Worm (Caenorhabditis elegans) whole organism, midembryonic: ENCODE data around the gene M04G7.5.
A peak's percentile ranks its signal among the peaks of the same experiment; 100 is the strongest.

Experiments used
- T22C8.4 ChIP-seq: fragments of 200-800 bp; sonication (Bioruptor generic); IDR thresholded peaks from 2 replicates; pipeline ENCODE4 v1.3.6; 2022; ENCODE audit warnings: missing genetic modification characterization, missing compliant biosample characterization
- cog-1 ChIP-seq: sonication (generic microtip); optimal IDR thresholded peaks from 2 replicates; lab custom pipeline; 2016; ENCODE audit warnings: missing genetic modification characterization, missing compliant biosample characterization
- flt-1 ChIP-seq: fragments of 200-800 bp; sonication (Bioruptor generic); IDR thresholded peaks from 2 replicates; pipeline ENCODE4 v1.3.6; 2022; ENCODE audit warnings: missing genetic modification characterization, missing compliant biosample characterization
- klf-2 ChIP-seq: fragments of 200-800 bp; sonication (Bioruptor generic); conservative IDR thresholded peaks from 2 replicates; pipeline ENCODE4 v1.3.6; 2022; ENCODE audit warnings: missing genetic modification reagents, missing genetic modification characterization, missing compliant biosample characterization
- med-1 ChIP-seq: sonication (generic microtip); optimal IDR thresholded peaks from 2 replicates; lab custom pipeline; 2017; ENCODE audit warnings: missing genetic modification characterization, mild to moderate bottlenecking, missing compliant biosample characterization, antibody characterized with exemption, missing genetic modification reagents; ENCODE audit not compliant: insufficient read depth
- ref-1 ChIP-seq: fragments of 200-800 bp; sonication (Bioruptor generic); conservative IDR thresholded peaks from 2 replicates; pipeline ENCODE4 v1.3.6; 2022; ENCODE audit warnings: missing genetic modification reagents, missing genetic modification characterization, missing compliant biosample characterization
- tab-1 ChIP-seq: fragments of 200-800 bp; sonication (Bioruptor generic); IDR thresholded peaks from 2 replicates; pipeline ENCODE4 v1.3.6; 2022; ENCODE audit warnings: missing genetic modification characterization, missing compliant biosample characterization
- ztf-23 ChIP-seq: fragments of 200-800 bp; sonication (Bioruptor generic); IDR thresholded peaks from 2 replicates; pipeline ENCODE4 v1.3.6; 2022; ENCODE audit warnings: missing genetic modification reagents, missing genetic modification characterization, missing compliant biosample characterization
- ztf-29 ChIP-seq: fragments of 200-800 bp; sonication (Bioruptor generic); IDR thresholded peaks from 2 replicates; pipeline ENCODE4 v1.3.6; 2022; ENCODE audit warnings: missing genetic modification reagents, missing genetic modification characterization, missing compliant biosample characterization

The M04G7.5 gene

DNA sequence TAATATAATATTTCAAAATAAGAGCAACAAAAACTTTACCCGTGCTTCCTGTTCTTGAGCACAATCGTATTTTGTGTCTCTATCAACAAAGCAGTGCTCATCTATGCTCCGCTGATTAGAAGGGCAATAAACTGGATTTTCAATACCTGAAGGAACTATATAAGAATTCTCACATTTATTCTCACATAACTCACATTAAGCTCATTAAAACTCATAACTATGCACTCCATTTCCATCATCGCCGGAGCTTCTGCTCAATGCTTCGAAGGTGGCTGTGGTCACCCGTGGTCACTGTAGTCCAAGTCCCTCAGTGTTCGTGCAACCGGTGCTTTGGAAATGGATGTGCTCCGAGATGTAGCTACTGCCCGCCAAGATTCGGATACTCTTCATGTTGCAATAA is at the start of gene M04G7.5, which contains the start of gene Y66H1A.8:
M04G7.5 (plus strand) TSS at position 258 of the 400 bp plus-strand sequence.
Y66H1A.8 (minus strand) TSS at position 101 of the 400 bp plus-strand sequence.
- TF ChIP-seq ref-1 (no peak), T22C8.4 (no peak), tab-1 (no peak), flt-1 (GFP tag; lab: Robert Waterston, UW) (no peak), med-1 (GFP tag; lab: Kevin White, UChicago) (no peak), ztf-29 (GFP tag; lab: Robert Waterston, UW) (no peak), cog-1 (tag; lab: Kevin White, UChicago) (no peak), klf-2 (no peak), ztf-23 (GFP tag; lab: Robert Waterston, UW) (no peak)

DNA sequence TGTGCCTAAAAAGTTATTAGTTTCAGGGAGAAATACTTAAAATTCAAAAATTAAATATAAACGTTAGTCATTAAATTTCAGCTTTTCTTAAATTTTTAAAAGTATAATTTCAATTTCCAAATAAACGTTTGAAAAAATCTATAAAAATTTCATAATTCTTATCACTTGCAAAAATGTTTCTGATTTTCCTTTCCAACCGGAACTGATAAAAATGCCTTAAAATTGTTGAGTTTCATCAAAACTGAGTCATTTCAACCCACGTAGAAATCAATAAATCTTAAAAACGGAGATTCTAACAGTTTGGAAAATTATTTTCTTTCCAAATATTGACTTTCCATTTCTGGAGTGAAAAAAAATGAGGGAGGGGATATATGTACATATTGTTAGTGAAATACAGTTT is 46.0 kb upstream of the M04G7.5 start:
- TF ChIP-seq tab-1 (no peak), ztf-23 (GFP tag; lab: Robert Waterston, UW) (no peak), klf-2 (no peak), flt-1 (GFP tag; lab: Robert Waterston, UW) (no peak), ztf-29 (GFP tag; lab: Robert Waterston, UW) (no peak), med-1 (GFP tag; lab: Kevin White, UChicago) (no peak), cog-1 (tag; lab: Kevin White, UChicago) (no peak), ref-1 (no peak), T22C8.4 (no peak)

DNA sequence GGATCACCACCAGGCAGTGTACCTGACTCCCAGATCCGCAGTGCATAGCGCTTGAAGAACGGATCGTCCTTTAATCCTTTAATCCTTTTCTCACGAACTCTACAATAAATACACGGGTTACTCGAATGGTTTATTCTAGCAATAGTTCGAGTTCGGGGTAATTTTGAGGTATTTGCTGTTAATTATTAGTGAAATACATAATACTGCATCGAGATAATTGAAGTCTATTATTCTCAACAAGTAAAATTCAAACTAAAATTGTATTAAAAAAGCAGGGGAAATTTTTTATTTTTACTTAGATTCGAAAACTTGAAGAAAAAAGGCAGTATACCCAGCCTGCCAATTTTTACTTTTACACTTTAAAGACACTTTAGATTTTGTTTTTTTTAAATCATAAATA is 44.9 kb upstream of the M04G7.5 start, which contains the start of gene kgb-1:
kgb-1 (minus strand) TSS at position 101 of the 400 bp plus-strand sequence.
- TF ChIP-seq flt-1 (GFP tag; lab: Robert Waterston, UW) (no peak), cog-1 (tag; lab: Kevin White, UChicago) (no peak), T22C8.4 (no peak), ztf-23 (GFP tag; lab: Robert Waterston, UW) (no peak), med-1 (GFP tag; lab: Kevin White, UChicago) (no peak), tab-1 (no peak), ztf-29 (GFP tag; lab: Robert Waterston, UW) (no peak), klf-2 (no peak), ref-1 (no peak)

DNA sequence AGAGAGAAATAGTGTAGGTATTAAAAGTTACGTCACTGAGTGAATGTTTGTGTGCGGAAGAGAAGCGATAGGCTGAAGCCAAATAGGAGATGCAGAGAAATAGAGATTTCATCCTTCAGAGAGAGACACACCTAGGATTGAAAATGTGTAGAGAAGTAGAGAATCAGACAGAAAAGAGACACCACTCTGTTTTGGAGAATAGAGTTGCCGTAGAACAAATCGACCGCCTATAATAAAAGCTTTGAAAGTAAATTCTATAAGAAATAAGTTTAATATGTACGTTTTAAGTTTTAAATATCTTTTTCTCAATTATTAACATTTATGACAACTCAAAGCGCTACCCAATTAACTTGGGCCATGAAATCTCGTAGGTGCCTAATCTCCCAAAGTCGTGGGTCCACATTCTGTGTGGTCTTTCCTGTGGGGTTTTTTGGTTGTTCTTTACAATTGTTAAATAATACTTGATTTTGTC is 44.4 kb upstream of the M04G7.5 start, which contains the start of gene T07A9.12:
T07A9.12 (plus strand) TSS at position 448 of the 472 bp plus-strand sequence.
- TF ChIP-seq ref-1 (no peak), ztf-29 (GFP tag; lab: Robert Waterston, UW) (peak; percentile 54; the same call in 1 of the 2 replicates), cog-1 (tag; lab: Kevin White, UChicago) (peak; percentile 77), med-1 (GFP tag; lab: Kevin White, UChicago) (no peak), flt-1 (GFP tag; lab: Robert Waterston, UW) (0 out of 2 replicates have a peak, but pooled peaks have one; percentile 39)

DNA sequence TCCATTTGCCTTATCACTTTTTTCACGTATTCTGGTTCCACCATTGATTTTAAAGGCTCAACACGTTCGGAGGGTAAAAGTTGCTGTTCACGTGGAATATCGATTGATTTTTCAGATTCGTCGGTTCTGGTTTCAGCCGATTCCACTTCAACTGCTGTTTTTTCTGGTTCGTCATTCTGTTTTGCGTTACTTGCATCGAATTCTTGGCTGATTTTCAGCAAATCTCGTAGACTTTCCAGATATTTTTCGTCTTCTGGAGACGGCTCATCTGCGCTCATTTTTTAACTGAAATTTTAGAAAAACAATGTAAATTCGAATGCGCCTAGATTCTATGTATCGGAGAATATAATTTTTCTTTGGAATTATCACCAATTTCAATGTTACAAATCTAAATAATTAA is 35.2 kb upstream of the M04G7.5 start, which contains the start of gene eri-1:
eri-1 (minus strand) TSS at position 285 of the 400 bp plus-strand sequence.
- TF ChIP-seq ztf-23 (GFP tag; lab: Robert Waterston, UW) (no peak), klf-2 (no peak), T22C8.4 (peak; percentile 46; the same call in 1 of the 2 replicates), cog-1 (tag; lab: Kevin White, UChicago) (no peak)

DNA sequence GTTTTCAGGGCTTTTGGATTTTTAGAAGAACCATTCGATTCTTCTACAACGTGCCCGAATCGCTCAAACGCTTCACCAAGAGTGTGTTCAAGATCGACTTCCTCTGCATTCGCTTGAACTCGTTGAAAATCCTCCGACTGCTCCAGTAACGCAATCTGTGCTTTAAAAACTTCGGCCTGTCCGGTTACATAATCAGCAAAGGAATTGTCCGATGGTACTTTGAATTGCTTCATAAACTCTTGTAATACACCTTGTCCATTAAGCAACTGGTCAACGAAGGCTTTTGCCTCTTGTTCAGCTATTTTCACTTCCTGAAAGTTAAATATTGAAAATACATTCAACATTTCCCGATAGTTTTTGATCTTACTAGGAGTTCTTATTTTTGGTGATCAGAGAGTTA is 34.2 kb upstream of the M04G7.5 start:
- TF ChIP-seq T22C8.4 (no peak), ztf-23 (GFP tag; lab: Robert Waterston, UW) (no peak), ztf-29 (GFP tag; lab: Robert Waterston, UW) (no peak), med-1 (GFP tag; lab: Kevin White, UChicago) (no peak), ref-1 (no peak), flt-1 (GFP tag; lab: Robert Waterston, UW) (no peak), klf-2 (no peak), tab-1 (no peak), cog-1 (tag; lab: Kevin White, UChicago) (no peak)

DNA sequence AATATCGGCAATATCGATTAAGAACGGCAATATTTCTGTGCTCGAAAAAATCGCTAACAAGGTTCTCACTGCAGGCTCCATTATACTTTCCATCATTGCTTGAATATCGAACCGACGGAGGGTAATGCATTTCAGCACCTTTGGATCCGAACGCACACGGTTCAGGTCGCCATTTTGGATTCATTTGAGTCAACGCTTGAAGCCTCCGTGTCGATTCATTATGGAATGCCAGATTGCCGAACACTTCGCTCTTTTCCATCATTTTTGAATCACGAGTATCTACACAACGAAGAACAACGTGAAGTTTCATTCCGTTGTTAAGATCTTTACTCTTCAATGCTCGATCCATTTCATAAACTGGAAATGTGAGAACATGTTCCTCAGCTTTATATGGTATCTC is 32.8 kb upstream of the M04G7.5 start:
- no peak for TF ChIP-seq flt-1 (GFP tag; lab: Robert Waterston, UW)
- TF ChIP-seq ref-1 = no peak
- TF ChIP-seq cog-1 (tag; lab: Kevin White, UChicago) = no peak
- TF ChIP-seq T22C8.4 = no peak
- no peak for TF ChIP-seq klf-2
- no peak for TF ChIP-seq ztf-23 (GFP tag; lab: Robert Waterston, UW)
- no peak for TF ChIP-seq med-1 (GFP tag; lab: Kevin White, UChicago)
- no peak for TF ChIP-seq tab-1
- TF ChIP-seq ztf-29 (GFP tag; lab: Robert Waterston, UW) = no peak

DNA sequence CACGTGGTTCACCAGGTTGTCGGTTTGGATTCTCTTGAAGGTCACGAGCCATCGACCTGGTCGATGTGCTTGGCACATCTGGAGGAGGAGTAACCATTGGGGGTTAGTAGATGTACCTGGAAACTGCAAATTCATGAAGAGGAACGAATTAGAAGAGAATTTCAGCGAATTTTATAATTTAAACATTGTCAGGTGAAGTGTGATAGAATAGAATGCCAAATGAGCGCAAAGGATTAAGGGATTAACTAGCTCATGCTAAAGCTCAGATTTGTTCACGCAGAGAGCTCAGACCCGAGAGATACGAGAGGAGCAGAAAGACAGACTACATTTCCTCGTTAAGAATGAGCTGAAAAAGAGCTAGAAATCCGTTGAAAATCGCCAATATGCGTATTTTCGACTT is 29.8 kb upstream of the M04G7.5 start, which contains the start of gene daf-18:
daf-18 (minus strand) TSS at position 126 of the 400 bp plus-strand sequence.
- no peak for TF ChIP-seq tab-1
- TF ChIP-seq ref-1 = no peak
- no peak for TF ChIP-seq med-1 (GFP tag; lab: Kevin White, UChicago)
- TF ChIP-seq cog-1 (tag; lab: Kevin White, UChicago) = no peak
- no peak for TF ChIP-seq klf-2
- no peak for TF ChIP-seq ztf-29 (GFP tag; lab: Robert Waterston, UW)
- no peak for TF ChIP-seq flt-1 (GFP tag; lab: Robert Waterston, UW)
- TF ChIP-seq ztf-23 (GFP tag; lab: Robert Waterston, UW) = no peak
- TF ChIP-seq T22C8.4 = no peak

DNA sequence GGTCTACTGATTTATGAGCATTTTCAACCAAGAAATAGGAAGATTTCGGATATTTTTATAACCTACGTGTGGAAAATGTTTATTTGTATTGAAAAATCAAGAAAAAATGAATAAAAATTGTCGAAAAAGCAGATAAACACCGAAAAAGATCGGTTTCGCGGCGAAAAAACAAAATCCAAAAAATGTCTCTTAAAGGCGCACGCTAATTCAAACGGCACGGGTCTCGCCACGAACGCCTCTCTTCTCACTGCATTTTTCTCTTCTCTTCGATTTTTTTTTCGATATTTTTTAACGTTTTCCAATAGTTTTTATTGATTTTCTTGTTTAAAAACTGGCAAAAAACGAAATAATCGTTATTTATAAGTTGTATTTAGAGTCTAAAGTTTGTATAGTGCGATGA is 29.3 kb upstream of the M04G7.5 start:
- TF ChIP-seq ztf-29 (GFP tag; lab: Robert Waterston, UW) (no peak), cog-1 (tag; lab: Kevin White, UChicago) (no peak), klf-2 (no peak), flt-1 (GFP tag; lab: Robert Waterston, UW) (no peak), med-1 (GFP tag; lab: Kevin White, UChicago) (no peak), tab-1 (no peak), ztf-23 (GFP tag; lab: Robert Waterston, UW) (no peak), ref-1 (no peak), T22C8.4 (no peak)

DNA sequence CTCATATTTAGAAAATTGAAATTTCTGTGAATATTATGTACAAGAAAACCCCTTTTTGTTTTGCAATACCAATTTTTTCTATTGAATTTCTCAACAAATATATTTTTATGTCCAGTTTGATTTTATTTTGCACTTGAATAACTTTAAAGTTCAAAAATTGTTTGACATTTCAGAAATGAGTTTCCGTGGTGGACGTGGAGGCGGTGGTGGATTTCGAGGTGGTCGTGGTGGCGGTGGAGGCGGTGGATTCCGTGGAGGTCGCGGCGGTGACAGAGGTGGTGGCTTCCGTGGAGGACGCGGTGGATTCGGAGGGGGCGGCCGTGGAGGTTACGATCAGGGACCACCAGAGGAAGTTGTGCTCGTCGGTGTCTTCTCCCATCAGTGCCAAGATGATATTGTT is 28.9 kb upstream of the M04G7.5 start, which contains the start of gene garr-1:
garr-1 (plus strand) TSS at position 174 of the 400 bp plus-strand sequence.
- TF ChIP-seq med-1 (GFP tag; lab: Kevin White, UChicago) (no peak), tab-1 (no peak), klf-2 (no peak), cog-1 (tag; lab: Kevin White, UChicago) (no peak), T22C8.4 (no peak), ztf-23 (GFP tag; lab: Robert Waterston, UW) (no peak), ref-1 (no peak), ztf-29 (GFP tag; lab: Robert Waterston, UW) (no peak), flt-1 (GFP tag; lab: Robert Waterston, UW) (no peak)
